Fruit fly (Drosophila melanogaster) S2 (cell line): ENCODE data around the gene Cda4.

Experiments used
- CG8478 ChIP-seq: fragments of >200 bp; optimal IDR thresholded peaks from 2 replicates; lab custom pipeline; 2018
- CTCF ChIP-seq, 2 experiments: fragments of >200 bp; optimal IDR thresholded peaks; 2 replicates each; lab custom pipeline; 2018

- no peak for TF ChIP-seq CTCF (optimal IDR thresholded peaks at IDR 0.05; lab: Kevin White, UChicago)
- no peak for TF ChIP-seq CG8478 (lab: Kevin White, UChicago)
Measured at dm6 chrX:22633806-22634434, 1.4 kb upstream of the Cda4 start.
